Fruit fly (Drosophila melanogaster): ENCODE results near the gene CG10214.

CG10214 gene

DNA sequence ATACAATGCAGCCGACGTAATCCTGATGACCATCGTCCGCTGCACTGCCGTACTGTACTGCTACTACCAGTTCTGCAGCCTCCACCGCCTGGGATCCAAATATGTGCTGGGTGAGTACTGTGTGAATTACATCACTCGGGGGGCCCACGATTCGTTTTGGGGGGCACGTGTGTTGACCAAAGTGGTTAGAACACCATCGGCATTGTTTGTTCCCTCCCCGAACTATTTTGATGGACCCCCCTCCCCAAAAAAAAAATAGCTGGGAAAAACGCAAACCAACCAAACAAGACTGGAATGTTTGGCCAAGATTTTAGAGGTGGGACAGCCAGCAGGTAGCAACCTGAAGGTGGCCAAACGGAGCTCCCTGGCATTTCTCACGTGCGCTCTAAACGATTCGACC lies 19.8 kb downstream of the CG10214 start:
- TF ChIP-seq EcR (GFP tag; optimal IDR thresholded peaks at IDR 0.05) (no peak), Dll (optimal IDR thresholded peaks at IDR 0.05) (no peak), usp (GFP tag; optimal IDR thresholded peaks at IDR 0.05) (no peak), pan (optimal IDR thresholded peaks at IDR 0.05) (no peak), CG8478 (optimal IDR thresholded peaks at IDR 0.05) (no peak), psq (optimal IDR thresholded peaks at IDR 0.05) (no peak)

DNA sequence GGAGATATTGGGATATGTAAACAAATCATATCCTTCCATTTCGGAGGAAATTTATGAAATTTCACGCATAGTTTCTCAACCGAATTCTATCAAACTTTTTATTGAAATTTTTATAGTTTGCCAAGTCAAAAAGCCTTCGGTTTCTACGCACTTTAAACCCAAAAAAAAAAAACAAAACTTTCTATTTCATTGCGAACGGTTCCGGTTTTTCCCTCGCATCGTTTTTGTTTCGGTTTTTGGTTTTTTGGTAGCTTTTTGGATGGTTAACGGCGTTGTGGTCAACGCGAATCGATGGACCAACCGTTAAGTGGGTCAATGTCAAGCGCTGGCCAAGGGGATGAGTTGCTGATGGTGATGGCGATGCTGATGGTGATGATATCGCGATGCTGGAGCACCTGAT lies 26.3 kb downstream of the CG10214 start:
- no peak for TF ChIP-seq CG8478 (optimal IDR thresholded peaks at IDR 0.05)
- TF ChIP-seq pan (optimal IDR thresholded peaks at IDR 0.05), result no peak
- TF ChIP-seq Dll (optimal IDR thresholded peaks at IDR 0.05), result no peak
- TF ChIP-seq EcR (GFP tag; optimal IDR thresholded peaks at IDR 0.05), result no peak
- no peak for TF ChIP-seq psq (optimal IDR thresholded peaks at IDR 0.05)
- TF ChIP-seq usp (GFP tag; optimal IDR thresholded peaks at IDR 0.05), result no peak

DNA sequence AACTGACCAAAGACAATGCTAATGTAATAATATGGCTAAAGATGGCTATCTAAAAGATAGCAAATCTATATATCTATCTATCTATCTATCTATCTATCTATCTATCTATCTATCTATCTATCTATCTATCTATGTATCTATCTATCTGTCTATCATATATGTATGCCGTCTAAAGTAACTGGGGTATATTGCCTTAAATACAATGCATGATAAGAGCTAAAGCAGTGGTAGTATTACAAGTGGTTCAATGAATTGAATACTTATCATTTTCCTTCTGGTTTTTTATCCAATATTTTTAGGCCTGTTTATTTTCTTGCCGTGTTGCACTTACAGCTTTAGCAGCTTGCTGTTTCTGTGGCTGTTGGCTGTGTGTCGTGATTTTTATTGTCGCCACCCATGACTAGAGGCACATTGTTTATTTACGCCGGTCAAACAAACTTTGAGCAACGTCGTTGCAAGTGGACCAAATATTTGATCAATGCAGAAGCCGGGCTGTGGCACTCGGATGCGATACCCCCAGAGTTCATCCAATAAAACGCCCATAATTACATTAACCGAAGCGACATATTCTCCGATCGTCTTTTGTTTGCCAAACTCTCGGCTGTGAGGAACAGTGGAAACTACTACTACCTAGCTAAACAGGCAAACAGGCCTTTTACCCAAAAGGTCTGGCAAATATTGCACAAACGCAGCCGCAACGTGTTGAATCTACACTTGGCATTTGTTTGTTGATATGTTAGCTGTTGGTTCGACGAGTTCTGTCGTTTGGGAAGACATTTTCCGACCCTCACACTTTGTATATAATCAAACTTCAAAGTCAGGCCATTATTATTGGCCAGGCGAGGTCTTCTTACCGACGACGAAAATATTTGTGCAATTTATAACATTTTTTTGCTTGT lies 29.4 kb downstream of the CG10214 start:
- no peak for TF ChIP-seq psq (optimal IDR thresholded peaks at IDR 0.05)

DNA sequence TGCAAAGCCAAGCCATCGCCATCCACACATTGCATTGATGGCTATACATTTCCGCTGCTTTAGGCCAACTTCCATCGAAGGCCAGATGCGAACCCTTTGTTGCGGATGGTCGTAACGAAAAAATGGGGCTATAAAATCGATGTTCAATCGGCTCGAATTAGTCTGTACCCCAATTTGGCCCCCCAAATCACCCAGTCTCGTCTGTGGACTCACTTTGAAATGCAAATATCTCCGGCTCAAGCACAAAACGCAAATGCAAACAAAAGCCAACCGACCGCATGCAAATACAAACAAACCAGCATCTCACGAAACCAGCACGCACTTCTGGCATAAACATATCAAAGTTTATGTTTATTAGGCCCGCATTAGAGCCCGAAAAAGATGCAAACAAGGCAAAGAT lies 30.9 kb downstream of the CG10214 start:
- TF ChIP-seq Dll (optimal IDR thresholded peaks at IDR 0.05) (no peak), EcR (GFP tag; optimal IDR thresholded peaks at IDR 0.05) (no peak), pan (optimal IDR thresholded peaks at IDR 0.05) (no peak)

DNA sequence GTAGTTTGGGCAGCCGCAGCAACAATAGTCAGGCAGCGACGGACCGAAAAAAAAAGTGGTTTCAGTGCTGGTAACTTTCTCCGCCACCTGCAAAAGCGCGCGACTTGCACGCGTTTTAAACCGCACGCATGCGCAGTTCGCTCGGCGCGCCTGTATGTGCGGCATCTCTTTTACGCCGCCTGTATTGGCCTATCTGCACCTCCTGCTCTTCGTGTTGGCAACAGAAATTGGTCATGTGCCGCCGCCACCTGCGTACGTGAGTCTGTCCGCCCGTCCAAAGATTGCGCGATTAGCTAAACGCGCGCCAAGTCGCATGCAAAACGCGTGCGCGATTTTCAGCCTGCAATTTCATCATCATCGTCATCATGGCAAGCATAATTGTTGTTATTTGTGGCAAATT lies 31.6 kb downstream of the CG10214 start:
- no peak for TF ChIP-seq usp (GFP tag; optimal IDR thresholded peaks at IDR 0.05)
- TF ChIP-seq pan (optimal IDR thresholded peaks at IDR 0.05), result no peak
- no peak for TF ChIP-seq Dll (optimal IDR thresholded peaks at IDR 0.05)
- TF ChIP-seq EcR (GFP tag; optimal IDR thresholded peaks at IDR 0.05), result no peak
- TF ChIP-seq CG8478 (optimal IDR thresholded peaks at IDR 0.05), result no peak
- TF ChIP-seq psq (optimal IDR thresholded peaks at IDR 0.05), result no peak

DNA sequence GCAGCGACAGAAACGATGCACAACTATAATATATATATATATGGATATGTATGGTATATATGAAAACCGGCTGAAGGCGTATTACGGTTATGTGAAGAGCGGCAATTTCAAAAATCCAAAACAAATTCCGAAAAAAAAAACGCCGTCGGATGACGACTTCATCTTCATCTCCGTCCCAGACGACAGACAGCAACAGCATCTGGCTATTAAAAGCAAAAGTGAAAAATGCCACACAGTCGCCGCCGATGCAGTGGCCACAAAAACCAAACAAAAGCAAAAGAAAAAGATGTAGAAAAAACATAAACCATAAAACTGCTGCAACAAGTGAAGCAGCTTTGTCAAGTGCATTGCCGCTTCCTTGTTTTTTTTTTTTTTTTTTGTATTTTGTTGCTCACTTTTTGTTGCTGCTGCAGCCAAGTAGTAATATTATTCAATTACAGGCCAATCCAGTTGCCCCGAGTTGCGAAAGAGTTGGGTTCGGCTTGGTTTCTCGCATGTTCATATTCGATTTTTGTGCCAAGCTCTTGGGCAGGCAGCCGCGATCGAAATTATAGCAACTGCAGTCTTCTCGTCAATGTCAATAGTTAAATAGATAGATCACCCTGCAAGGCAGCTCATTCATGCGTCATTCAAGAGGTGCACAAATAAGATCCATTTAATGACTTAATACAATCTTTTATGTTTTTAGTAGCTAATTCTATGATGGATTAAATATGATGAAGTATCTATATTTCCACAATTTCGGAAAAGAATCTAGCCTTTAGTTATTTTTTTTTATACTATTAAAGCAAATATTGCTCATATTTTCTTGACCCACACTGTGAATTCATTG lies 32.5 kb downstream of the CG10214 start:
- TF ChIP-seq pan (optimal IDR thresholded peaks at IDR 0.05) (no peak), usp (GFP tag; optimal IDR thresholded peaks at IDR 0.05) (no peak), EcR (GFP tag; optimal IDR thresholded peaks at IDR 0.05) (no peak), Dll (optimal IDR thresholded peaks at IDR 0.05) (no peak), CG8478 (optimal IDR thresholded peaks at IDR 0.05) (no peak), psq (optimal IDR thresholded peaks at IDR 0.05) (no peak)

DNA sequence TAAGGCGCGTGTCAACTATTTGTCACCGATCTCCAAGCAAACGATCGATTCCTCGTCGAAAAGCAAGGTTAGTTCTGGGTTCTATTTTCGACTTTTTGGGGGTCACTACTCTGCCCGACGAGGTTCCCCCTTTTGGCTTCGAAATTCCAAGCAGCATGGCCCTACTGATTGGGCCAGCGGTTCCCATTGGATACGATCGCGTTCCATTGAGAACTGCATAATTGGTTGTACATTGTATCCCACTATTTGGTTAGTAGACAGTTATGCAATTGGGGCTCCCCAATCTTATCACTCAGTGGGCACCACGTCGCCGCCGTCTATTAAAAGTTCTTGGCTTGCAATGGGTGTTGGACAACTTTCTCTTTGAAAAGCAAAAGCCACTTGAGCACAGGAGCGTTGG lies 33.5 kb downstream of the CG10214 start:
- no peak for TF ChIP-seq CG8478 (optimal IDR thresholded peaks at IDR 0.05)

DNA sequence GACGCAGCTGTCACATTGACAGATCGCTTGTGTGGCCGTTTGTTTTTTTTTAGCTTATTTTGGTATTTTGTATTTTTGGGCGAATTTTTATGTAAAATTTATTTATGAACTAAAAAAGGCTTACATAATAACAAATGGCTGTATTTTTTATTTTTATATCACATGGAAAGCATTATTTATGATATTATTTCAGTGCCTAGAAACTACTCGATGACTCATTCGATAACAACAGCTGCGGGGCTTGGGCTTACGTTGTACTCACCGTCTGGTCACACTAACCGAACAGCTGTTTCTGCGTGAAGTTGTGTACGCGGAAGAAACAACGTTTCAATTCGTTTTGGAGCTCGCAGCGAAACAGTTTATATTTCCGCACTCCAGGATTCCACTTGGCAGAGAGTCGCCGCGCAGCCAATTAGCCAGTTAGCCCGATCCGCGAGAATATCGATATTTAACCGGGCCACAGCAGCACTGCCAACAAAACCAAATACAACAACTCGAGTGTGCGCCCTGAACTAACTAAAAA lies 34.2 kb downstream of the CG10214 start, which contains the start of the genes Hmgcr and Rpn9:
Gene Hmgcr, plus strand, starts transcription at position 335 of the 523 bp plus-strand sequence.
Gene Rpn9, minus strand, starts transcription at position 473 of the 523 bp plus-strand sequence.
- TF ChIP-seq usp (GFP tag; optimal IDR thresholded peaks at IDR 0.05) (no peak), psq (optimal IDR thresholded peaks at IDR 0.05) (no peak), EcR (GFP tag; optimal IDR thresholded peaks at IDR 0.05) (no peak), Dll (optimal IDR thresholded peaks at IDR 0.05) (no peak), CG8478 (optimal IDR thresholded peaks at IDR 0.05) (no peak), pan (optimal IDR thresholded peaks at IDR 0.05) (no peak)

DNA sequence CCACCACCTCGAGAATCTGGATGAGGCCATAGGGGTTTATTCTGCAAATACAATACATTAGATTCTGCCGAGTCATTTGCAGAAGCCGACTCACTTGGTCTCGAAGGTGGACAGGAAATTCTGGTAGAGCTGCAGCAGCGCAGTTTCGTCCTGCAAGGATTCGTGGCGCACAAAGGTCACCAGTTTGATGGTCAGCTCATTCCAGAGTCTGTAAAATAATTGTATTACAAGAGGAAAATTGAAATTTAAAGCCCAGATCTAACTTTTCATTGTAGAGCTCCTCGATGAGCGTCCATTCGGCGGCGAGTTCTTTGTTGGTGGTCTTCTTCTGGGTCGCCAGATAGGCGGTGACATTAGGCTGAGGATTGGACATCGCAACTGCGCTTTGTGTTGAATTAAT lies 34.8 kb downstream of the CG10214 start:
- TF ChIP-seq CG8478 (optimal IDR thresholded peaks at IDR 0.05) (no peak), Dll (optimal IDR thresholded peaks at IDR 0.05) (no peak), pan (optimal IDR thresholded peaks at IDR 0.05) (no peak), usp (GFP tag; optimal IDR thresholded peaks at IDR 0.05) (no peak), EcR (GFP tag; optimal IDR thresholded peaks at IDR 0.05) (no peak), psq (optimal IDR thresholded peaks at IDR 0.05) (no peak)

DNA sequence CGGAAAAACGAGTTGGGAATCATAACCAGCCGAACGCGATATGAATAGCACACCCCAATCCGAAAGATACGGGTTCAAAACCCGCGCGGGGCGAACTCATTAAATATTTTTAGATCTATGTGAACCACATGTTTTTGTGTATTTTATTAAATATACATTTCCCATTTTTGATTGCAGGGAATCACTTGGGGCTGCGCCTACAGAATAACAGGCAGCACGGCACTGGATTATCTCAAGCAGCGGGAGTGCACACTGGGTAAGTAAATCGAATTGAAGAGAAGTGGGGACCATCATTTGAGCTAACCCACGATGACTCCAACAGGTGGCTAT lies 36.9 kb downstream of the CG10214 start:
- no peak for TF ChIP-seq pan (optimal IDR thresholded peaks at IDR 0.05)
- no peak for TF ChIP-seq Dll (optimal IDR thresholded peaks at IDR 0.05)
- TF ChIP-seq usp (GFP tag; optimal IDR thresholded peaks at IDR 0.05), result no peak
- no peak for TF ChIP-seq EcR (GFP tag; optimal IDR thresholded peaks at IDR 0.05)
- TF ChIP-seq CG8478 (optimal IDR thresholded peaks at IDR 0.05), result no peak
- TF ChIP-seq psq (optimal IDR thresholded peaks at IDR 0.05), result no peak

DNA sequence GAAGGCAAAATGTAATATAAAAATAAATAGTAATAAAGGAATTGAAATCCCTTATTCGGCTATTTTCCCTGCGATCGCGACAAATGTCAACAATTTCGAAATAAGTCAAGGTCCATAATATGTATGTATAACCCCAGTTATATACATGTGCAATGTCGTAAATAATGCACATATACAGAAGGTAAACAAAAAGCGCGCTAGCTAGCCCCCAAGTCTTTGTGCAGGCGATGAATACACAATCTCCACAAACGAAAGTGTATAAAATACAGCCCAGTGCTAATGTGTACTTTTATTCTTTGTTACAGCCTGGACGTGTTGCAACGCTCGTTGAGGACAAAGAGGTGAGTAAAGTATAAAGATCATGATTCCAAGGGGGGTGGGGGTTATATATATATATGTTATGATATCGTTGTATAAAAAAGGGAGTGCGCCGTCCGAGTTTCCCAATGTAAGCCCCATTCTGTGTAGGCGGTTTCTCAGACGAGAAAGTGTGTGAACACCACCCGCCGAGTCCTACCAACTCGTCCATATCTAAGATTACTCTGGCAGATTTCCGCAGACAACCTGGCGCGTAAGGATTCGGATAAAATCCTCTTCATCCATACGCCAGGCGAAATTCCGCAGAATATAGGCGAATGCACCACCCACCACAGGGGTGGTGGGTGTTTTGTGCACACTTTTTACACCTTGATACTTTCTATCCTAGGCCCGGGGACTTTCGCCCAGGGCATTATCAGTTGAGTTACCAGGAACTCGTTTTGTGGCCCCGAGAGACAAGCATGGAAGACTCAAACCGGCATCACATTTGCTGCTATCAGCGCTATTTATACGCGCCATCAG lies 37.4 kb downstream of the CG10214 start:
- no peak for TF ChIP-seq psq (optimal IDR thresholded peaks at IDR 0.05)
- TF ChIP-seq CG8478 (optimal IDR thresholded peaks at IDR 0.05), result no peak
- TF ChIP-seq pan (optimal IDR thresholded peaks at IDR 0.05), result no peak
- TF ChIP-seq Dll (optimal IDR thresholded peaks at IDR 0.05), result no peak
- TF ChIP-seq EcR (GFP tag; optimal IDR thresholded peaks at IDR 0.05), result no peak
- no peak for TF ChIP-seq usp (GFP tag; optimal IDR thresholded peaks at IDR 0.05)

All from whole organism.